Worm (Caenorhabditis elegans) whole organism, early embryonic: Measurements from ENCODE around the gene ribo-1.

Experiments
- B0310.2 ChIP-seq: sonication (generic microtip); optimal IDR thresholded peaks from 2 replicates; lab custom pipeline; 2016; ENCODE audit warnings: mild to moderate bottlenecking, missing genetic modification characterization, missing compliant biosample characterization
- ama-1 ChIP-seq: fragments of 150-350 bp; optimal IDR thresholded peaks from 2 replicates; lab custom pipeline; 2014
- flt-1 ChIP-seq: fragments of 200-800 bp; sonication (Bioruptor generic); IDR thresholded peaks from 2 replicates; pipeline ENCODE4 v1.3.6; 2022; ENCODE audit warnings: missing genetic modification characterization, missing compliant biosample characterization
- hnd-1 ChIP-seq: sonication (generic microtip); optimal IDR thresholded peaks from 2 replicates; lab custom pipeline; 2016; ENCODE audit warnings: missing genetic modification characterization, missing compliant biosample characterization

DNA sequence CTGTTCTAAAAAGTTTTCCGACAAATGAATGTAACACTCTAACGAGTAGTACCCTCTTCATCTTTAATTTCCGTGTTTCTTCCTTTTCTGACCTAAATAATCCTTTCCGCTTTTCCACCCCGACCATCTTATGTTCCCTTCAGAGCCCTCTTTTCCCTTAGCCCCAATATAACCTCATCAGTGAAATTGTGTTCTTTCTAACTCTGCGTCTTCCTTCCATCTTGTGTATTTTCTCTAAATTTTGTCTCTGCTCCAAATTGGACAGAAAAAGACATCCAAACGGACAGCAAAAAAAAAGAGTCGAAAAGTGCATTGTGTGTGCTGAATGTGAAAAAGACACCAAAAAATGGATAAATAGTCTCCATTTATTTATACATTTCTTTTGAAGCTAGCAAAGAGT is 49.0 kb downstream of the ribo-1 start:
- no peak for TF ChIP-seq ama-1
- no peak for TF ChIP-seq flt-1 (GFP tag; lab: Robert Waterston, UW)
- no peak for TF ChIP-seq hnd-1 (tag; lab: Kevin White, UChicago)
- TF ChIP-seq B0310.2, result no peak
